Worm (Caenorhabditis elegans): ENCODE results near the gene T08G5.15.

Gene T08G5.15

ce11 chrV:14002402-14002801 lies 20.6 kb downstream of the T08G5.15 start:
- TF ChIP-seq F13H6.1 (tag; optimal IDR thresholded peaks at IDR 0.05), result peak; percentile 21
- peak; percentile 19 for TF ChIP-seq sma-9 (GFP tag; optimal IDR thresholded peaks at IDR 0.05)
- TF ChIP-seq sma-9 (tag; optimal IDR thresholded peaks at IDR 0.05), result no peak
- no peak for TF ChIP-seq ztf-11 (tag; optimal IDR thresholded peaks at IDR 0.05)
- TF ChIP-seq nhr-77 (tag; optimal IDR thresholded peaks at IDR 0.05), result no peak
- peak; percentile 28 for TF ChIP-seq fos-1 (tag; optimal IDR thresholded peaks at IDR 0.05)
- TF ChIP-seq nhr-129 (tag; optimal IDR thresholded peaks at IDR 0.05), result peak; percentile 25

- TF ChIP-seq ama-1 (optimal IDR thresholded peaks at IDR 0.05), result no peak
- TF ChIP-seq sem-4 (tag; optimal IDR thresholded peaks at IDR 0.05), result peak; percentile 26
These were observed 21.0 kb downstream of the T08G5.15 start for ce11 chrV:14001929-14002328.

ce11 chrV:13993478-13993877 lies 29.5 kb downstream of the T08G5.15 start:
- TF ChIP-seq nhr-21 (tag; optimal IDR thresholded peaks at IDR 0.05) (peak; percentile 59), lsy-2 (tag; optimal IDR thresholded peaks at IDR 0.05) (no peak)

ce11 chrV:13992485-13992884 lies 30.5 kb downstream of the T08G5.15 start, which contains the start of gene droe-4:
Gene droe-4, plus strand, starts transcription at chrV:13992656.
- TF ChIP-seq sem-4 (tag; optimal IDR thresholded peaks at IDR 0.05) (no peak), nhr-77 (tag; optimal IDR thresholded peaks at IDR 0.05) (no peak), gmeb-1 (tag; optimal IDR thresholded peaks at IDR 0.05) (no peak), mbf-1 (tag; optimal IDR thresholded peaks at IDR 0.05) (no peak), lin-11 (tag; optimal IDR thresholded peaks at IDR 0.05) (no peak), peb-1 (tag; optimal IDR thresholded peaks at IDR 0.05) (no peak), F13H6.1 (tag; optimal IDR thresholded peaks at IDR 0.05) (no peak), sma-3 (GFP tag; optimal IDR thresholded peaks at IDR 0.05) (no peak), Y55F3AM.14 (GFP tag; optimal IDR thresholded peaks at IDR 0.05) (no peak), ama-1 (optimal IDR thresholded peaks at IDR 0.05) (no peak)

- peak; percentile 32 for TF ChIP-seq crh-2 (tag; optimal IDR thresholded peaks at IDR 0.05)
- no peak for TF ChIP-seq ztf-11 (tag; optimal IDR thresholded peaks at IDR 0.05)
- TF ChIP-seq fos-1 (tag; optimal IDR thresholded peaks at IDR 0.05), result peak; percentile 71
These were observed 36.2 kb downstream of the T08G5.15 start for ce11 chrV:13986823-13987222.

- TF ChIP-seq nhr-6 (tag; optimal IDR thresholded peaks at IDR 0.05) (no peak), nhr-12 (tag; optimal IDR thresholded peaks at IDR 0.05) (no peak), mbf-1 (tag; optimal IDR thresholded peaks at IDR 0.05) (no peak), nhr-129 (tag; optimal IDR thresholded peaks at IDR 0.05) (no peak), sma-3 (GFP tag; optimal IDR thresholded peaks at IDR 0.05) (no peak), lin-39 (tag; optimal IDR thresholded peaks at IDR 0.05) (no peak), Y55F3AM.14 (GFP tag; optimal IDR thresholded peaks at IDR 0.05) (no peak), lsy-2 (tag; optimal IDR thresholded peaks at IDR 0.05) (no peak), ama-1 (optimal IDR thresholded peaks at IDR 0.05) (no peak)
These were observed 38.1 kb downstream of the T08G5.15 start, which contains the start of gene end-1 for ce11 chrV:13984828-13985227. Gene end-1, plus strand, starts transcription at chrV:13985128.

- TF ChIP-seq snpc-4 (tag; optimal IDR thresholded peaks at IDR 0.05), result no peak
- TF ChIP-seq lin-11 (tag; optimal IDR thresholded peaks at IDR 0.05), result no peak
- no peak for TF ChIP-seq sem-4 (tag; optimal IDR thresholded peaks at IDR 0.05)
- TF ChIP-seq ztf-1 (GFP tag; conservative IDR thresholded peaks at IDR 0.05), result no peak
- TF ChIP-seq nhr-6 (tag; optimal IDR thresholded peaks at IDR 0.05), result no peak
- no peak for TF ChIP-seq nhr-10 (tag; optimal IDR thresholded peaks at IDR 0.05)
- TF ChIP-seq fos-1 (tag; optimal IDR thresholded peaks at IDR 0.05), result no peak
- TF ChIP-seq ZK546.5 (tag; optimal IDR thresholded peaks at IDR 0.05), result no peak
- no peak for TF ChIP-seq F13H6.1 (tag; optimal IDR thresholded peaks at IDR 0.05)
- TF ChIP-seq mab-5 (tag; optimal IDR thresholded peaks at IDR 0.05), result no peak
- TF ChIP-seq ztf-11 (tag; optimal IDR thresholded peaks at IDR 0.05), result no peak
- TF ChIP-seq crh-2 (tag; optimal IDR thresholded peaks at IDR 0.05), result no peak
- TF ChIP-seq Y55F3AM.14 (GFP tag; optimal IDR thresholded peaks at IDR 0.05), result no peak
- no peak for TF ChIP-seq alr-1 (tag; optimal IDR thresholded peaks at IDR 0.05)
- no peak for TF ChIP-seq skn-1 (tag; optimal IDR thresholded peaks at IDR 0.05)
- TF ChIP-seq nhr-23 (tag; optimal IDR thresholded peaks at IDR 0.05), result no peak
- no peak for TF ChIP-seq lin-13 (GFP tag; optimal IDR thresholded peaks at IDR 0.05)
These were observed 41.3 kb downstream of the T08G5.15 start for ce11 chrV:13981677-13982076.
